Worm (Caenorhabditis elegans): Measurements from ENCODE around the gene srsx-32.

DNA sequence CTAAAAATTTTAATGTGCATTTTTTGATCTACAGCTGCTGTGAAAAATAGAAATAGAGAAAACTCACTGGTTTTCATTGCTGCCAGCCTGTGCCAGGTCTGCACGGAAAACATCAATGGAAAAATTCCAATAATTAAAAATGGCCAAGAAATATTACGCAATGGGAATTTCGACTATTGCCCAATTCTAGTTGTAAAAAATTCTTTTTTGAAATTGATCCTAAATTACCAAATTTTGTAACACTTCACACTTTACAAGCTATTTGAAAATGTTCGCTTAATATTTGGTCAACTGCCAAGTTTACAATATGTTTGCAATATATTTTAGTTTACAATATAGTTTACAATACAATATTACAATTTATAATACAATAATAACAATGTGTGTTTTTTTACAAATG, 16.4 kb upstream of the srsx-32 start:
- TF ChIP-seq ztf-6 (GFP tag; IDR thresholded peaks at IDR 0.05) (no peak), K12H6.12 (tag; optimal IDR thresholded peaks at IDR 0.05) (no peak), repo-1 (tag; optimal IDR thresholded peaks at IDR 0.05) (no peak), tlf-1 (GFP tag; optimal IDR thresholded peaks at IDR 0.05) (no peak), madf-3 (GFP tag; IDR thresholded peaks at IDR 0.05) (no peak), pha-4 (tag; optimal IDR thresholded peaks at IDR 0.05) (no peak), hlh-26 (GFP tag; conservative IDR thresholded peaks at IDR 0.05) (no peak), zim-3 (tag; optimal IDR thresholded peaks at IDR 0.05) (no peak), Y56A3A.18 (GFP tag; IDR thresholded peaks at IDR 0.05) (no peak)
